Worm (Caenorhabditis elegans) whole organism, L1 larva: ENCODE results near the gene sto-1.

ENCODE experiments used
- C04F5.9 ChIP-seq: sonication (generic microtip); optimal IDR thresholded peaks from 2 replicates; lab custom pipeline; 2016; ENCODE audit warnings: missing genetic modification characterization, missing compliant biosample characterization
- alr-1 ChIP-seq: fragments of 200-800 bp; sonication (Bioruptor generic); optimal IDR thresholded peaks from 2 replicates; lab custom pipeline; 2018; ENCODE audit warnings: borderline replicate concordance, mild to moderate bottlenecking, missing genetic modification characterization, missing compliant biosample characterization
- aly-2 ChIP-seq: fragments of 150-350 bp; optimal IDR thresholded peaks from 2 replicates; lab custom pipeline; 2014; ENCODE audit warnings: missing biosample characterization, missing genetic modification characterization
- blmp-1 ChIP-seq: fragments of 150-350 bp; optimal IDR thresholded peaks from 2 replicates; lab custom pipeline; 2014; ENCODE audit warnings: missing biosample characterization, missing genetic modification characterization
- ceh-82 ChIP-seq, 3 experiments: fragments of 150-350 bp in 1 of 3; sonication (generic microtip) in 2 of 3; optimal IDR thresholded peaks; 2 replicates each; lab custom pipeline; 2014 to 2017; ENCODE audit warnings: missing biosample characterization in 3 of 3, missing genetic modification characterization in 3 of 3
- efl-1 ChIP-seq, 4 experiments: fragments of 150-350 bp; optimal IDR thresholded peaks in 3 of 4; peaks in 1 of 4; 1 replicate in 1 of 4; 2 replicates in 3 of 4; lab custom pipeline; 2014; ENCODE audit warnings: missing biosample characterization in 2 of 4, missing genetic modification characterization in 2 of 4, missing genetic modification reagents in 2 of 4
- elt-3 ChIP-seq, 6 experiments: fragments of 150-350 bp in 1 of 6; sonication (generic microtip); optimal IDR thresholded peaks; 2 replicates each; lab custom pipeline; 2017 to 2018; ENCODE audit warnings: missing biosample characterization in 6 of 6, missing genetic modification characterization in 6 of 6, inconsistent platforms in 1 of 6
- fkh-4 ChIP-seq: sonication (generic microtip); optimal IDR thresholded peaks from 2 replicates; lab custom pipeline; 2016; ENCODE audit warnings: missing compliant biosample characterization, missing genetic modification characterization, borderline replicate concordance
- fkh-8 ChIP-seq: sonication (generic microtip); optimal IDR thresholded peaks from 2 replicates; lab custom pipeline; 2016; ENCODE audit warnings: mild to moderate bottlenecking, missing genetic modification characterization, missing compliant biosample characterization
- grh-1 ChIP-seq: fragments of 200-800 bp; sonication (Bioruptor generic); IDR thresholded peaks from 2 replicates; pipeline ENCODE4 v1.3.6; 2022; ENCODE audit warnings: missing genetic modification reagents, missing genetic modification characterization, missing compliant biosample characterization
- hlh-4 ChIP-seq: sonication (generic microtip); optimal IDR thresholded peaks from 2 replicates; lab custom pipeline; 2016; ENCODE audit warnings: mild to moderate bottlenecking, missing genetic modification characterization, missing compliant biosample characterization
- irx-1 ChIP-seq: sonication (generic microtip); optimal IDR thresholded peaks from 2 replicates; lab custom pipeline; 2016; ENCODE audit warnings: missing genetic modification characterization, missing compliant biosample characterization
- isw-1 ChIP-seq: fragments of 200-800 bp; sonication (Bioruptor generic); IDR thresholded peaks from 2 replicates; pipeline ENCODE4 v1.3.6; 2022; ENCODE audit warnings: missing genetic modification characterization, missing compliant biosample characterization
- lin-14 ChIP-seq: fragments of 200-800 bp; sonication (Bioruptor generic); optimal IDR thresholded peaks from 2 replicates; lab custom pipeline; 2018; ENCODE audit warnings: mild to moderate bottlenecking, missing genetic modification characterization, moderate library complexity, missing compliant biosample characterization
- lin-35 ChIP-seq, 2 experiments: fragments of 150-350 bp; optimal IDR thresholded peaks; 2 replicates each; lab custom pipeline; 2014; ENCODE audit warnings: missing biosample characterization in 2 of 2, missing genetic modification characterization in 2 of 2, missing genetic modification reagents in 2 of 2
- lsy-2 ChIP-seq, 2 experiments: fragments of 150-350 bp; optimal IDR thresholded peaks; 2 replicates each; lab custom pipeline; 2014; ENCODE audit warnings: missing biosample characterization in 2 of 2, missing genetic modification characterization in 2 of 2
- mab-9 ChIP-seq: fragments of 200-800 bp; sonication (Bioruptor generic); IDR thresholded peaks from 2 replicates; pipeline ENCODE4 v1.3.6; 2022; ENCODE audit warnings: missing genetic modification reagents, missing genetic modification characterization, missing compliant biosample characterization
- mef-2 ChIP-seq: fragments of 150-350 bp; optimal IDR thresholded peaks from 2 replicates; lab custom pipeline; 2014; ENCODE audit warnings: missing biosample characterization, missing genetic modification characterization
- mep-1 ChIP-seq: fragments of 150-350 bp; optimal IDR thresholded peaks from 2 replicates; lab custom pipeline; 2014; ENCODE audit warnings: missing biosample characterization, missing genetic modification characterization
- nhr-19 ChIP-seq: fragments of 200-800 bp; sonication (Bioruptor generic); conservative IDR thresholded peaks from 2 replicates; pipeline ENCODE4 v1.3.6; 2022; ENCODE audit warnings: missing genetic modification characterization, missing compliant biosample characterization
- nhr-20 ChIP-seq: sonication (generic microtip); optimal IDR thresholded peaks from 2 replicates; lab custom pipeline; 2016; ENCODE audit warnings: mild to moderate bottlenecking, missing genetic modification characterization, missing compliant biosample characterization
- nhr-237 ChIP-seq: fragments of 150-350 bp; optimal IDR thresholded peaks from 2 replicates; lab custom pipeline; 2014; ENCODE audit warnings: missing biosample characterization, missing genetic modification characterization
- nhr-71 ChIP-seq: sonication (generic microtip); optimal IDR thresholded peaks from 2 replicates; lab custom pipeline; 2016; ENCODE audit warnings: mild to moderate bottlenecking, missing genetic modification characterization, moderate library complexity, missing compliant biosample characterization
- nhr-76 ChIP-seq: sonication (generic microtip); optimal IDR thresholded peaks from 2 replicates; lab custom pipeline; 2017; ENCODE audit warnings: missing biosample characterization, missing genetic modification characterization
- nhr-77 ChIP-seq: fragments of 150-350 bp; optimal IDR thresholded peaks from 2 replicates; lab custom pipeline; 2014; ENCODE audit warnings: missing biosample characterization, missing genetic modification characterization
- nhr-84 ChIP-seq: sonication (generic microtip); optimal IDR thresholded peaks from 2 replicates; lab custom pipeline; 2017; ENCODE audit warnings: missing biosample characterization, missing genetic modification characterization
- nhr-85 ChIP-seq: sonication (generic microtip); peaks from one replicate; lab custom pipeline; 2016; ENCODE audit warnings: missing genetic modification characterization, inconsistent platforms, missing compliant biosample characterization
- nhr-90 ChIP-seq: sonication (generic microtip); optimal IDR thresholded peaks from 2 replicates; lab custom pipeline; 2016; ENCODE audit warnings: mild to moderate bottlenecking, missing genetic modification characterization, missing compliant biosample characterization; ENCODE audit not compliant: poor library complexity
- pag-3 ChIP-seq: sonication (generic microtip); optimal IDR thresholded peaks from 2 replicates; lab custom pipeline; 2017; ENCODE audit warnings: missing genetic modification characterization, mild to moderate bottlenecking, missing compliant biosample characterization, antibody characterized with exemption, borderline replicate concordance; ENCODE audit not compliant: insufficient read depth
- rnt-1 ChIP-seq: sonication (generic microtip); optimal IDR thresholded peaks from 2 replicates; lab custom pipeline; 2016; ENCODE audit warnings: mild to moderate bottlenecking, missing genetic modification characterization, moderate library complexity, missing compliant biosample characterization
- snpc-4 ChIP-seq: fragments of 150-350 bp; optimal IDR thresholded peaks from 2 replicates; lab custom pipeline; 2014; ENCODE audit warnings: missing biosample characterization, missing genetic modification characterization
- snu-23 ChIP-seq: sonication (generic microtip); optimal IDR thresholded peaks from 2 replicates; lab custom pipeline; 2016; ENCODE audit warnings: missing genetic modification characterization, missing compliant biosample characterization
- sox-4 ChIP-seq: sonication (generic microtip); optimal IDR thresholded peaks from 2 replicates; lab custom pipeline; 2016; ENCODE audit warnings: missing genetic modification characterization, missing compliant biosample characterization
- sup-37 ChIP-seq: fragments of 200-800 bp; sonication (Bioruptor generic); optimal IDR thresholded peaks from 2 replicates; lab custom pipeline; 2018; ENCODE audit warnings: mild to moderate bottlenecking, missing genetic modification characterization, missing compliant biosample characterization
- tbx-2 ChIP-seq: sonication (generic microtip); optimal IDR thresholded peaks from 2 replicates; lab custom pipeline; 2016; ENCODE audit warnings: missing genetic modification characterization, missing compliant biosample characterization
- unc-130 ChIP-seq: fragments of 150-350 bp; optimal IDR thresholded peaks from 2 replicates; lab custom pipeline; 2017; ENCODE audit warnings: missing biosample characterization, missing genetic modification characterization, inconsistent platforms
- unc-86 ChIP-seq: sonication (generic microtip); optimal IDR thresholded peaks from 2 replicates; lab custom pipeline; 2016; ENCODE audit warnings: missing genetic modification characterization, missing compliant biosample characterization
- zag-1 ChIP-seq: fragments of 150-350 bp; optimal IDR thresholded peaks from 2 replicates; lab custom pipeline; 2014; ENCODE audit warnings: missing biosample characterization, missing genetic modification characterization
- zip-4 ChIP-seq: fragments of 200-800 bp; sonication (Bioruptor generic); optimal IDR thresholded peaks from 2 replicates; lab custom pipeline; 2018; ENCODE audit warnings: mild to moderate bottlenecking, missing genetic modification characterization, moderate library complexity, missing compliant biosample characterization
- ztf-4 ChIP-seq: fragments of 150-350 bp; optimal IDR thresholded peaks from 2 replicates; lab custom pipeline; 2014; ENCODE audit warnings: missing biosample characterization, missing genetic modification characterization

Gene sto-1

DNA sequence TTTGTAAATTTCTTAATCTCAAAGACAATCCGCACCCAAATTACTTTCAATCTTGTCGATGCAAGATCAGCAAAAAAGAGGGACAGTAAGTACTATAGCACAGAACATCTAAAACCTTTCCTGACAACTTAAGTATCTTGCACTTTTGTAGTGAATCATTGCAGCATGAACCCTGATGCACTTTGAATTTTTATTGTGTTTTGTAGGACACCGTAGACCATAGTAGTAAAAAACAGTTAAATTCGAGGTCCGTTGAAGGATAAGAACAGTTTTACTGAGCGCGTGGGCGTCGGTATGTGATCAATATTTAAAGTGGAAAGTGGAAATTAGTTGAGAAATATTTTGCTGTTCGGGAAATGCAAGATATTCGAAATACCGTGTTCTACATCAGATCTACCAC lies 19.6 kb downstream of the sto-1 start:
- TF ChIP-seq nhr-84: no peak
- TF ChIP-seq aly-2: no peak
- no peak for TF ChIP-seq C04F5.9 (tag; lab: Kevin White, UChicago)
- no peak for TF ChIP-seq nhr-76 (tag; lab: Kevin White, UChicago)
- no peak for TF ChIP-seq sox-4
- no peak for TF ChIP-seq efl-1 (optimal IDR thresholded peaks at IDR 0.05; lab: Kevin White, UChicago)
- TF ChIP-seq efl-1 (GFP tag; optimal IDR thresholded peaks at IDR 0.05 in 1 of 2; lab: Kevin White, UChicago): no peak
- TF ChIP-seq unc-130 (tag; lab: Kevin White, UChicago): no peak
- TF ChIP-seq rnt-1 (tag; lab: Kevin White, UChicago): no peak
- TF ChIP-seq hlh-4 (tag; lab: Kevin White, UChicago): no peak
- TF ChIP-seq ceh-82 (tag; optimal IDR thresholded peaks at IDR 0.05; lab: Kevin White, UChicago): no peak
- no peak for TF ChIP-seq nhr-77 (tag; lab: Kevin White, UChicago)

DNA sequence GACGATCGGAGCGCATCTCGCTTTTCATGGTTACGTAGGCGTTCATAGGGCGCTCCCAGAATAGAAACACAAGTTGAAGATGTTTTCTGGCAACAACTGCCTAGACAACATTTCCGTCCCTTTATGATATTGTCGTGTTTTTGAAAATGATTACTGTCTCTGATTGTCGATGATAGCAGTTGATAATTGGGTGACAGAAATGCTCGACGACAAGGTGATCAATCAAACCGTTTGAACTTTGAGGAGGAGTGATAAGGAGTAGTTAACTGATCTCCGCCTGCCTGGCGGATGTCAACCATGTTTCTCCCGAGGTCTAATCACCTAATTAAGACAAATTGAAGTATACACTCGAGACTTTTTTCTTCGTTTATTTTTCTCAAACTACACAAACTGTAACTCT lies 21.3 kb downstream of the sto-1 start:
- TF ChIP-seq nhr-20 (tag; lab: Kevin White, UChicago) (peak; percentile 53), elt-3 (tag; optimal IDR thresholded peaks at IDR 0.05; lab: Kevin White, UChicago) (peak in 5 of 6 experiments; percentile 78 to 95 (median 79)), tbx-2 (tag; lab: Kevin White, UChicago) (peak; percentile 27), nhr-19 (GFP tag; lab: Robert Waterston, UW) (no peak; the same call in 1 of the 2 replicates), C04F5.9 (tag; lab: Kevin White, UChicago) (no peak), ceh-82 (tag; optimal IDR thresholded peaks at IDR 0.05; lab: Kevin White, UChicago) (no peak), zag-1 (tag; lab: Kevin White, UChicago) (no peak), nhr-237 (tag; lab: Kevin White, UChicago) (no peak), nhr-90 (tag; lab: Kevin White, UChicago) (peak; percentile 29), lin-14 (peak; percentile 58), nhr-85 (tag; lab: Kevin White, UChicago) (peak; percentile 80), grh-1 (GFP tag; lab: Robert Waterston, UW) (no peak), zip-4 (no peak), unc-130 (tag; lab: Kevin White, UChicago) (peak; percentile 78), mep-1 (no peak), alr-1 (no peak), sup-37 (GFP tag; lab: Kevin White, UChicago) (no peak), mab-9 (no peak), nhr-71 (tag; lab: Kevin White, UChicago) (peak; percentile 44), fkh-4 (tag; lab: Kevin White, UChicago) (no peak), snu-23 (peak; percentile 3), blmp-1 (tag; lab: Kevin White, UChicago) (peak; percentile 59), snpc-4 (tag; lab: Kevin White, UChicago) (no peak), isw-1 (GFP tag; lab: Robert Waterston, UW) (no peak), irx-1 (no peak), lsy-2 (tag; optimal IDR thresholded peaks at IDR 0.05; lab: Kevin White, UChicago) (peak in 1 of 2 experiments; percentile 5), fkh-8 (tag; lab: Kevin White, UChicago) (no peak), ztf-4 (tag; lab: Kevin White, UChicago) (no peak), mef-2 (tag; lab: Kevin White, UChicago) (no peak), lin-35 (GFP tag; optimal IDR thresholded peaks at IDR 0.05; lab: Kevin White, UChicago) (peak in 1 of 2 experiments; percentile 8), hlh-4 (tag; lab: Kevin White, UChicago) (no peak), pag-3 (tag; lab: Kevin White, UChicago) (no peak), unc-86 (tag; lab: Kevin White, UChicago) (no peak)
